Worm (Caenorhabditis elegans): ENCODE results near the gene col-141.

ce11 chrV:6830755-6831227, 1.3 kb downstream of the col-141 start, which contains the start of gene col-142:
- TF ChIP-seq ceh-8 (GFP tag; optimal IDR thresholded peaks at IDR 0.05) = no peak
- no peak for TF ChIP-seq ceh-82 (tag; optimal IDR thresholded peaks at IDR 0.05)
- TF ChIP-seq zip-4 (GFP tag; optimal IDR thresholded peaks at IDR 0.05) = no peak
- no peak for TF ChIP-seq isw-1 (GFP tag; IDR thresholded peaks at IDR 0.05)
- TF ChIP-seq dpl-1 (GFP tag; optimal IDR thresholded peaks at IDR 0.05) = no peak
- TF ChIP-seq egl-27 (tag; optimal IDR thresholded peaks at IDR 0.05) = no peak
- TF ChIP-seq nhr-237 (tag; optimal IDR thresholded peaks at IDR 0.05) = no peak
- TF ChIP-seq ama-1 (optimal IDR thresholded peaks at IDR 0.05) = no peak
- no peak for TF ChIP-seq lsy-2 (tag; optimal IDR thresholded peaks at IDR 0.05)

Measured in whole organism, L1 larva.